Fruit fly (Drosophila melanogaster): ENCODE measurements around the gene gny.

gny gene

dm6 chr2L:10430802-10431476 is 51.0 kb downstream of the gny start, which contains the start of the genes Bug22 and TfIIB (continued):
- TF ChIP-seq sqz (GFP tag; optimal IDR thresholded peaks at IDR 0.05) (peak; percentile 76), E2f2 (GFP tag; IDR thresholded peaks at IDR 0.05) (peak; percentile 41; the same call in 1 of the 2 replicates), ap (GFP tag; IDR thresholded peaks at IDR 0.05) (no peak), CG8924 (tag; optimal IDR thresholded peaks at IDR 0.05) (peak; percentile 83), CG1603 (tag; optimal IDR thresholded peaks at IDR 0.05) (peak; percentile 99), CG12155 (GFP tag; optimal IDR thresholded peaks at IDR 0.05) (peak; percentile 72), Ssrp (tag; optimal IDR thresholded peaks at IDR 0.05) (peak; percentile 58), CG1602 (GFP tag; optimal IDR thresholded peaks at IDR 0.05) (peak; percentile 71), ro (GFP tag; IDR thresholded peaks at IDR 0.05) (no peak), Max (GFP tag; optimal IDR thresholded peaks at IDR 0.05) (peak; percentile 85), CG34224 (GFP tag; IDR thresholded peaks at IDR 0.05; ENCODE audit: partially characterized antibody) (0 out of 3 replicates have a peak, but pooled peaks have one; percentile 8), CG4730 (GFP tag; IDR thresholded peaks at IDR 0.05) (peak; percentile 32; the same call in 1 of the 2 replicates), CG14710 (tag; optimal IDR thresholded peaks at IDR 0.05) (peak; percentile 79), CG4854 (GFP tag; optimal IDR thresholded peaks at IDR 0.05) (peak; percentile 51), Fer3 (tag; optimal IDR thresholded peaks at IDR 0.05) (peak; percentile 70), Nf-YA (GFP tag; IDR thresholded peaks at IDR 0.05) (no peak), CG17912 (GFP tag; optimal IDR thresholded peaks at IDR 0.05) (peak; percentile 32), CG8944 (GFP tag; optimal IDR thresholded peaks at IDR 0.05) (peak; percentile 63), H2.0 (GFP tag; IDR thresholded peaks at IDR 0.05) (peak; percentile 64), cg (GFP tag; optimal IDR thresholded peaks at IDR 0.05) (no peak), CG2678 (tag; optimal IDR thresholded peaks at IDR 0.05) (no peak), hbn (GFP tag; IDR thresholded peaks at IDR 0.05; ENCODE audit: partially characterized antibody) (no peak), CG3726 (GFP tag; IDR thresholded peaks at IDR 0.05) (no peak), tup (GFP tag; optimal IDR thresholded peaks at IDR 0.05) (peak; percentile 61), CG2875 (GFP tag; optimal IDR thresholded peaks at IDR 0.05) (no peak), CG11247 (GFP tag; IDR thresholded peaks at IDR 0.05) (peak; percentile 58; the same call in 1 of the 2 replicates), CG9727 (GFP tag; optimal IDR thresholded peaks at IDR 0.05) (peak; percentile 72), CG7987 (GFP tag; optimal IDR thresholded peaks at IDR 0.05) (peak; percentile 25), CG31388 (GFP tag; optimal IDR thresholded peaks at IDR 0.05) (peak; percentile 36), MBD-R2 (GFP tag; IDR thresholded peaks at IDR 0.05) (peak; percentile 89), CG2116 (GFP tag; optimal IDR thresholded peaks at IDR 0.05) (peak; percentile 75), Hsf (GFP tag; optimal IDR thresholded peaks at IDR 0.05) (peak; percentile 74), CG12071 (GFP tag; optimal IDR thresholded peaks at IDR 0.05) (no peak), CG10654 (GFP tag; optimal IDR thresholded peaks at IDR 0.05) (peak; percentile 50), da (GFP tag; optimal IDR thresholded peaks at IDR 0.05) (no peak), Sox102F (GFP tag; optimal IDR thresholded peaks at IDR 0.05) (no peak), CG4404 (GFP tag; IDR thresholded peaks at IDR 0.05) (no peak), grau (tag; optimal IDR thresholded peaks at IDR 0.05) (peak; percentile 73), sr (GFP tag; IDR thresholded peaks at IDR 0.05) (no peak), Mad (GFP tag; optimal IDR thresholded peaks at IDR 0.05) (peak; percentile 71), dpn (GFP tag; optimal IDR thresholded peaks at IDR 0.05) (peak; percentile 46 to 84), CG6813 (GFP tag; optimal IDR thresholded peaks at IDR 0.05) (no peak), p53 (GFP tag; optimal IDR thresholded peaks at IDR 0.05) (no peak), CG5953 (GFP tag; IDR thresholded peaks at IDR 0.05) (no peak), CG12219 (GFP tag; optimal IDR thresholded peaks at IDR 0.05) (peak; percentile 28), dmrt11E (tag; optimal IDR thresholded peaks at IDR 0.05) (peak; percentile 59), CkIIα-i1 (GFP tag; IDR thresholded peaks at IDR 0.05) (no peak), CG12236 (GFP tag; optimal IDR thresholded peaks at IDR 0.05) (peak; percentile 41), HLH4C (GFP tag; IDR thresholded peaks at IDR 0.05; ENCODE audit: partially characterized antibody) (0 out of 3 replicates have a peak, but pooled peaks have one; percentile 33)
